Fruit fly (Drosophila melanogaster) whole organism, embryonic: ENCODE results near the gene Chrac-14.

Source experiments
- BtbVII ChIP-seq: fragments of 200-800 bp; sonication (Bioruptor generic); optimal IDR thresholded peaks from 3 replicates; lab custom pipeline; 2017; ENCODE audit warnings: missing biosample characterization, mild to moderate bottlenecking, missing genetic modification characterization
- CG10147 ChIP-seq: fragments of 200-800 bp; sonication (Bioruptor generic); optimal IDR thresholded peaks from 2 replicates; lab custom pipeline; 2019; ENCODE audit warnings: missing biosample characterization, mild to moderate bottlenecking, missing genetic modification characterization, moderate library complexity
- CG10209 ChIP-seq: fragments of 200-800 bp; sonication (Bioruptor generic); optimal IDR thresholded peaks from 3 replicates; lab custom pipeline; 2017; ENCODE audit warnings: missing biosample characterization, mild to moderate bottlenecking, missing genetic modification characterization, missing genetic modification reagents
- CG11504 ChIP-seq: fragments of 200-800 bp; sonication (Bioruptor generic); optimal IDR thresholded peaks from 3 replicates; lab custom pipeline; 2019; ENCODE audit warnings: missing biosample characterization, mild to moderate bottlenecking, missing genetic modification characterization, moderate library complexity
- CG12236 ChIP-seq: fragments of 200-800 bp; sonication (Bioruptor generic); optimal IDR thresholded peaks from 2 replicates; lab custom pipeline; 2016; ENCODE audit warnings: missing biosample characterization, missing genetic modification characterization
- CG12391 ChIP-seq: fragments of 200-800 bp; sonication (Bioruptor generic); optimal IDR thresholded peaks from 3 replicates; lab custom pipeline; 2018; ENCODE audit warnings: missing biosample characterization, mild to moderate bottlenecking, missing genetic modification characterization, moderate library complexity
- CG12659 ChIP-seq: fragments of 200-800 bp; sonication (Bioruptor generic); optimal IDR thresholded peaks from 3 replicates; lab custom pipeline; 2017; ENCODE audit warnings: mild to moderate bottlenecking, missing biosample characterization, missing genetic modification reagents, missing genetic modification characterization
- CG12769 ChIP-seq: fragments of 200-800 bp; sonication (Bioruptor generic); optimal IDR thresholded peaks from 2 replicates; lab custom pipeline; 2019; ENCODE audit warnings: missing biosample characterization, mild to moderate bottlenecking, missing genetic modification characterization, moderate library complexity
- CG13775 ChIP-seq: fragments of 200-800 bp; sonication (Bioruptor generic); optimal IDR thresholded peaks from 3 replicates; lab custom pipeline; 2017; ENCODE audit warnings: missing biosample characterization, mild to moderate bottlenecking, missing genetic modification characterization
- CG14860 ChIP-seq: fragments of 200-800 bp; sonication (Bioruptor generic); IDR thresholded peaks from 3 replicates; pipeline ENCODE4 v1.3.6; 2022; ENCODE audit warnings: missing biosample characterization, missing genetic modification characterization; ENCODE audit not compliant: partially characterized antibody
- CG15269 ChIP-seq: fragments of 200-800 bp; sonication (Bioruptor generic); optimal IDR thresholded peaks from 2 replicates; lab custom pipeline; 2018; ENCODE audit warnings: missing biosample characterization, mild to moderate bottlenecking, missing genetic modification characterization, moderate library complexity
- CG2875 ChIP-seq: fragments of 200-800 bp; sonication (Bioruptor generic); optimal IDR thresholded peaks from 2 replicates; lab custom pipeline; 2017; ENCODE audit warnings: missing biosample characterization, mild to moderate bottlenecking, missing genetic modification characterization, missing genetic modification reagents
- CG30403 ChIP-seq: fragments of 200-800 bp; sonication (Bioruptor generic); optimal IDR thresholded peaks from 3 replicates; lab custom pipeline; 2016; ENCODE audit warnings: missing biosample characterization, missing genetic modification characterization
- CG32767 ChIP-seq: fragments of 200-800 bp; sonication (Bioruptor generic); IDR thresholded peaks from 2 replicates; pipeline ENCODE4 v1.3.6; 2022; ENCODE audit warnings: missing biosample characterization, missing genetic modification characterization
- CG4360 ChIP-seq: fragments of 200-800 bp; sonication (Bioruptor generic); IDR thresholded peaks from 2 replicates; pipeline ENCODE4 v1.3.6; 2022; ENCODE audit warnings: missing biosample characterization, missing genetic modification characterization
- CG4404 ChIP-seq: fragments of 200-800 bp; sonication (Bioruptor generic); IDR thresholded peaks from 2 replicates; pipeline ENCODE4 v1.3.6; 2022; ENCODE audit warnings: missing biosample characterization, missing genetic modification characterization
- CG6765 ChIP-seq: fragments of 200-800 bp; sonication (Bioruptor generic); optimal IDR thresholded peaks from 3 replicates; lab custom pipeline; 2017; ENCODE audit warnings: missing biosample characterization, mild to moderate bottlenecking, missing genetic modification characterization
- CG7839 ChIP-seq: fragments of 200-800 bp; sonication (Bioruptor generic); optimal IDR thresholded peaks from 3 replicates; lab custom pipeline; 2018; ENCODE audit warnings: missing biosample characterization, mild to moderate bottlenecking, missing genetic modification characterization, moderate library complexity
- CG9932 ChIP-seq: fragments of 200-800 bp; sonication (Bioruptor generic); IDR thresholded peaks from 2 replicates; pipeline ENCODE4 v1.3.6; 2022; ENCODE audit warnings: missing biosample characterization, missing genetic modification characterization
- CoRest ChIP-seq: fragments of 200-800 bp; sonication (Bioruptor generic); optimal IDR thresholded peaks from 3 replicates; lab custom pipeline; 2018; ENCODE audit warnings: missing biosample characterization, mild to moderate bottlenecking, missing genetic modification characterization, moderate library complexity
- D19B ChIP-seq: fragments of 200-800 bp; sonication (Bioruptor generic); optimal IDR thresholded peaks from 2 replicates; lab custom pipeline; 2017; ENCODE audit warnings: missing biosample characterization, mild to moderate bottlenecking, missing genetic modification characterization
- Med ChIP-seq: fragments of 200-800 bp; sonication (Bioruptor generic); peaks from one replicate; lab custom pipeline; 2016; ENCODE audit warnings: missing biosample characterization, missing genetic modification characterization, mild to moderate bottlenecking, inconsistent platforms, moderate library complexity
- Nf-YA ChIP-seq: fragments of 200-800 bp; sonication (Bioruptor generic); IDR thresholded peaks from 2 replicates; pipeline ENCODE4 v1.3.6; 2022; ENCODE audit warnings: missing biosample characterization, missing genetic modification characterization
- Oli ChIP-seq: fragments of 200-800 bp; sonication (Bioruptor generic); optimal IDR thresholded peaks from 2 replicates; lab custom pipeline; 2018; ENCODE audit warnings: missing biosample characterization, mild to moderate bottlenecking, missing genetic modification characterization, moderate library complexity
- PHDP ChIP-seq: fragments of 200-800 bp; sonication (Bioruptor generic); optimal IDR thresholded peaks from 3 replicates; lab custom pipeline; 2018; ENCODE audit warnings: missing biosample characterization, mild to moderate bottlenecking, missing genetic modification characterization, moderate library complexity
- Rfx ChIP-seq: fragments of 200-800 bp; sonication (Bioruptor generic); IDR thresholded peaks from 2 replicates; pipeline ENCODE4 v1.3.6; 2022; ENCODE audit warnings: missing biosample characterization, missing genetic modification characterization
- Sox102F ChIP-seq: fragments of 200-800 bp; sonication (Bioruptor generic); optimal IDR thresholded peaks from 2 replicates; lab custom pipeline; 2018; ENCODE audit warnings: missing biosample characterization, mild to moderate bottlenecking, missing genetic modification characterization, moderate library complexity
- Trl ChIP-seq, 3 experiments: fragments of >200 bp in 2 of 3; fragments of 200-800 bp in 1 of 3; sonication (Bioruptor generic) in 1 of 3; optimal IDR thresholded peaks; 2 replicates in 1 of 3; 3 replicates in 2 of 3; lab custom pipeline; 2016 to 2017; ENCODE audit warnings: missing biosample characterization in 1 of 3, missing genetic modification characterization in 1 of 3
- az2 ChIP-seq: fragments of 200-800 bp; sonication (Bioruptor generic); optimal IDR thresholded peaks from 3 replicates; lab custom pipeline; 2016; ENCODE audit warnings: missing biosample characterization, missing genetic modification characterization
- bab2 ChIP-seq: fragments of 200-800 bp; sonication (Bioruptor generic); optimal IDR thresholded peaks from 2 replicates; lab custom pipeline; 2016; ENCODE audit warnings: missing biosample characterization, missing genetic modification characterization
- bbx ChIP-seq: fragments of 200-800 bp; sonication (Bioruptor generic); IDR thresholded peaks from 2 replicates; pipeline ENCODE4 v1.3.6; 2022; ENCODE audit warnings: missing biosample characterization, missing genetic modification characterization; ENCODE audit not compliant: partially characterized antibody
- chm ChIP-seq: fragments of 200-800 bp; sonication (Bioruptor generic); IDR thresholded peaks from 2 replicates; pipeline ENCODE4 v1.3.6; 2022; ENCODE audit warnings: missing biosample characterization, missing genetic modification characterization
- dmrt11E ChIP-seq: fragments of 200-800 bp; sonication (Bioruptor generic); optimal IDR thresholded peaks from 3 replicates; lab custom pipeline; 2018; ENCODE audit warnings: missing biosample characterization, mild to moderate bottlenecking, missing genetic modification characterization, moderate library complexity
- gem ChIP-seq: fragments of 200-800 bp; sonication (Bioruptor generic); optimal IDR thresholded peaks from 2 replicates; lab custom pipeline; 2019; ENCODE audit warnings: missing biosample characterization, mild to moderate bottlenecking, missing genetic modification characterization, moderate library complexity
- grau ChIP-seq: fragments of 200-800 bp; optimal IDR thresholded peaks from 3 replicates; lab custom pipeline; 2019; ENCODE audit warnings: missing biosample characterization, mild to moderate bottlenecking, missing genetic modification characterization, moderate library complexity
- kni ChIP-seq: fragments of 200-800 bp; sonication (Bioruptor generic); optimal IDR thresholded peaks from 3 replicates; lab custom pipeline; 2017; ENCODE audit warnings: mild to moderate bottlenecking, missing biosample characterization, missing genetic modification reagents, missing genetic modification characterization
- nom ChIP-seq: fragments of 200-800 bp; sonication (Bioruptor generic); optimal IDR thresholded peaks from 2 replicates; lab custom pipeline; 2017; ENCODE audit warnings: missing biosample characterization, missing genetic modification characterization, mild to moderate bottlenecking, moderate library complexity, missing genetic modification reagents
- pita ChIP-seq: fragments of 200-800 bp; sonication (Bioruptor generic); optimal IDR thresholded peaks from 2 replicates; lab custom pipeline; 2017; ENCODE audit warnings: missing biosample characterization, mild to moderate bottlenecking, missing genetic modification characterization
- row ChIP-seq: fragments of 200-800 bp; sonication (Bioruptor generic); IDR thresholded peaks from 3 replicates; pipeline ENCODE4 v1.3.6; 2022; ENCODE audit warnings: missing biosample characterization, missing genetic modification characterization
- sens ChIP-seq: fragments of 200-800 bp; sonication (Bioruptor generic); peaks from one replicate; lab custom pipeline; 2016; ENCODE audit warnings: missing biosample characterization, missing genetic modification characterization
- yki ChIP-seq: fragments of >200 bp; optimal IDR thresholded peaks from 3 replicates; lab custom pipeline; 2018

Gene Chrac-14

DNA sequence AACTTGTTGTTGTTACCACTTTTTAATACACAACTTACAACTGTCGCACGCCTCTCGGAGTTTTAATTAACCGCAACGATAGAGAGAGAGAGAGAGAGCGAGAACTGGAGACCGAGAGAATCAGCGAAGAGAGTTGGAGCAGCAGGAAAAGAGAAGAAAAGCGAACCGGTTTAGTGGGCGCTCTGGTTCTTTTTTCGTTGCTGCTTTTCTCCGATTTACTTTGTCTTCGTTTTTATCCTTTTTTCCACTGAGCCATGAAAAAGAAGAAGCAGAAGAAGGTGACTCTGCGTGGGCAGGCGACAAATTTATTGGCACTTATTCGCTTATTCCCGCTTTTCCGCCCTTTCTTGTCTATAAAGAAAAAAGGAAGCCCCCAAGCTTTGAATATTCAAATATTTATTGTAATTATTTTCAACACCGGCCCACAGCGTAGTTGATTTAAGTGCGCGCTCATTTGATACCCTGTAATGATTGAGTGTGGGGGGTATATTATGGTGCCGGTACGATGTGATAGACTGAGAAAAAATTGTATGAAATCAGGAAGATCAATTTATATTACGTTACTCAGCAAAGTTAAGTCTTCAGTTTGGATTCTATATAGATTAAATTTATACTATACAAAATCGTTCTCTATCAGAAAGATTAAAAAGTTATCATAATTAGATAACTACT is 16.8 kb upstream of the Chrac-14 start:
- TF ChIP-seq PHDP (tag; lab: Kevin White, UChicago), result peak; percentile 11
- TF ChIP-seq Med, result peak; percentile 62
- no peak for TF ChIP-seq CG32767 (GFP tag; lab: Robert Waterston, UW)
- no peak for TF ChIP-seq CG12769
- peak; percentile 77 for TF ChIP-seq sens (GFP tag; lab: Kevin White, UChicago)
- peak; percentile 34 for TF ChIP-seq CG11504 (tag; lab: Kevin White, UChicago)
- peak; percentile 17 for TF ChIP-seq Oli (tag; lab: Kevin White, UChicago)
- peak; percentile 8 for TF ChIP-seq grau
- peak; percentile 5 for TF ChIP-seq az2
- TF ChIP-seq CG13775, result no peak
- no peak for TF ChIP-seq CG6765 (GFP tag; lab: Kevin White, UChicago)
- TF ChIP-seq yki (lab: Kevin White, UChicago), result peak; percentile 14
- TF ChIP-seq CG10209 (GFP tag; lab: Kevin White, UChicago), result no peak
- peak; percentile 31; the same call in 1 of the 2 replicates for TF ChIP-seq chm (GFP tag; lab: Robert Waterston, UW)
- TF ChIP-seq row (GFP tag; lab: Robert Waterston, UW), result peak; percentile 42; the same call in 2 of the 3 replicates
- TF ChIP-seq CG12391 (tag; lab: Kevin White, UChicago), result peak; percentile 24
- peak; percentile 27; the same call in 1 of the 2 replicates for TF ChIP-seq Rfx (GFP tag; lab: Robert Waterston, UW)
- TF ChIP-seq Trl (optimal IDR thresholded peaks at IDR 0.05; lab: Kevin White, UChicago), result peak; percentile 78
- no peak for TF ChIP-seq Trl (GFP tag; optimal IDR thresholded peaks at IDR 0.05; lab: Kevin White, UChicago)
- peak; percentile 10 for TF ChIP-seq kni (GFP tag; lab: Kevin White, UChicago)
- TF ChIP-seq Nf-YA (GFP tag; lab: Robert Waterston, UW), result no peak
- no peak for TF ChIP-seq CG14860 (GFP tag; lab: Robert Waterston, UW)
- no peak for TF ChIP-seq bab2 (GFP tag; lab: Kevin White, UChicago)
- TF ChIP-seq CoRest (tag; lab: Kevin White, UChicago), result peak; percentile 16
- peak; percentile 7 for TF ChIP-seq CG7839
- peak; percentile 8 for TF ChIP-seq CG30403 (GFP tag; lab: Kevin White, UChicago)
- TF ChIP-seq nom (GFP tag; lab: Kevin White, UChicago), result peak; percentile 92
- peak; percentile 8 for TF ChIP-seq CG15269 (tag; lab: Kevin White, UChicago)
- TF ChIP-seq CG4360, result 0 out of 2 replicates have a peak, but pooled peaks have one; percentile 28
- TF ChIP-seq CG9932, result peak; percentile 6; the same call in 1 of the 2 replicates
- peak; percentile 13 for TF ChIP-seq Sox102F (GFP tag; lab: Kevin White, UChicago)
- TF ChIP-seq pita (GFP tag; lab: Kevin White, UChicago), result no peak
- peak; percentile 3 for TF ChIP-seq CG12659 (GFP tag; lab: Kevin White, UChicago)
- no peak for TF ChIP-seq BtbVII (GFP tag; lab: Kevin White, UChicago)
- no peak for TF ChIP-seq CG10147 (GFP tag; lab: Kevin White, UChicago)
- TF ChIP-seq gem, result peak; percentile 45
- no peak for TF ChIP-seq bbx (GFP tag; lab: Robert Waterston, UW)
- TF ChIP-seq D19B (GFP tag; lab: Kevin White, UChicago), result peak; percentile 75

DNA sequence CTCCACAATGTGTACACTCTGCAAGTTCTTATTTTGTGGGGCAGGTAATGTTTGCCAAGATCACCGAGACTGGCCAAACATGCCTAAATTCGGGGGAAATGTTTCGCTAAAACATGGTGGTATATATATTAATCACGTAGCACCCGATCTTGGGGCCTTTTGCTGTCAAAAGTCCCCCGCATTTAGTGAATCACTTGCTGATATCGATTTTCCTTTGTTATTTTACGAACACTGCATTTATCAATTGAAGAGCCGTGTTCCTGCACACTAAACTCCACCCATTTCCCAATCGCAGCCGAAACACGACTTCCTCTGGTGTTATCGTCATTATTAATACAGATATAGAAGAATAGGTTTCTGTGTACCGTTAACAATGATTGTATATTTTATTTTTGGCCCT is 15.5 kb upstream of the Chrac-14 start:
- no peak for TF ChIP-seq dmrt11E
- no peak for TF ChIP-seq CG4404 (GFP tag; lab: Robert Waterston, UW)
- no peak for TF ChIP-seq yki (lab: Kevin White, UChicago)
- peak; percentile 44 for TF ChIP-seq sens (GFP tag; lab: Kevin White, UChicago)
- TF ChIP-seq CG12236 (GFP tag; lab: Kevin White, UChicago), result no peak
- no peak for TF ChIP-seq CG2875
- TF ChIP-seq kni (GFP tag; lab: Kevin White, UChicago), result peak; percentile 58
